Worm (Caenorhabditis elegans) whole organism, mixed stage, embryonic: ENCODE measurements around the gene fbxa-96.

ENCODE experiments used
- ceh-43 ChIP-seq: fragments of 200-800 bp; sonication (Bioruptor generic); optimal IDR thresholded peaks from 2 replicates; lab custom pipeline; 2018; ENCODE audit warnings: mild to moderate bottlenecking, missing genetic modification characterization, moderate library complexity, missing compliant biosample characterization
- ces-1 ChIP-seq: fragments of 150-350 bp; optimal IDR thresholded peaks from 2 replicates; lab custom pipeline; 2014; ENCODE audit warnings: missing biosample characterization, missing genetic modification reagents, missing genetic modification characterization
- elt-1 ChIP-seq: sonication (generic microtip); optimal IDR thresholded peaks from 2 replicates; lab custom pipeline; 2017; ENCODE audit warnings: missing genetic modification characterization, mild to moderate bottlenecking, missing compliant biosample characterization, antibody characterized with exemption, moderate library complexity, borderline replicate concordance; ENCODE audit not compliant: insufficient read depth
- lsy-2 ChIP-seq: fragments of 150-350 bp; optimal IDR thresholded peaks from 2 replicates; lab custom pipeline; 2014; ENCODE audit warnings: missing biosample characterization, missing genetic modification characterization
- mep-1 ChIP-seq: fragments of 150-350 bp; optimal IDR thresholded peaks from 2 replicates; lab custom pipeline; 2017; ENCODE audit warnings: missing biosample characterization, missing genetic modification reagents, missing genetic modification characterization, inconsistent platforms
- nhr-28 ChIP-seq: fragments of 150-350 bp; optimal IDR thresholded peaks from 2 replicates; lab custom pipeline; 2014; ENCODE audit warnings: missing biosample characterization, missing genetic modification characterization
- snpc-4 ChIP-seq: fragments of 150-350 bp; optimal IDR thresholded peaks from 2 replicates; lab custom pipeline; 2014; ENCODE audit warnings: missing biosample characterization, missing genetic modification characterization
- unc-62 ChIP-seq: fragments of 150-350 bp; optimal IDR thresholded peaks from 2 replicates; lab custom pipeline; 2014; ENCODE audit warnings: missing biosample characterization, missing genetic modification reagents, missing genetic modification characterization

ce11 chrX:15008697-15009096, 51.5 kb downstream of the fbxa-96 start:
- TF ChIP-seq elt-1 (tag; lab: Kevin White, UChicago), result no peak
- no peak for TF ChIP-seq ceh-43 (GFP tag; lab: Kevin White, UChicago)
- TF ChIP-seq snpc-4, result no peak
- no peak for TF ChIP-seq nhr-28 (tag; lab: Kevin White, UChicago)
- no peak for TF ChIP-seq mep-1 (tag; lab: Kevin White, UChicago)
- TF ChIP-seq lsy-2 (tag; lab: Kevin White, UChicago), result no peak
- TF ChIP-seq ces-1 (GFP tag; lab: Kevin White, UChicago), result no peak
- no peak for TF ChIP-seq unc-62 (GFP tag; lab: Kevin White, UChicago)
